Worm (Caenorhabditis elegans) whole organism, L2 larva: ENCODE measurements around the gene oma-1.

Experiments
- ZK546.5 ChIP-seq: sonication (generic microtip); optimal IDR thresholded peaks from 2 replicates; lab custom pipeline; 2017; ENCODE audit warnings: missing biosample characterization, missing genetic modification characterization
- ceh-82 ChIP-seq: fragments of 150-350 bp; optimal IDR thresholded peaks from 2 replicates; lab custom pipeline; 2014; ENCODE audit warnings: missing biosample characterization, missing genetic modification characterization
- nhr-10 ChIP-seq: sonication (generic microtip); optimal IDR thresholded peaks from 2 replicates; lab custom pipeline; 2017; ENCODE audit warnings: missing biosample characterization, missing genetic modification characterization
- nhr-11 ChIP-seq: fragments of 150-350 bp; optimal IDR thresholded peaks from 2 replicates; lab custom pipeline; 2014; ENCODE audit warnings: missing biosample characterization, missing genetic modification characterization
- nhr-12 ChIP-seq: fragments of 150-350 bp; optimal IDR thresholded peaks from 2 replicates; lab custom pipeline; 2014; ENCODE audit warnings: missing biosample characterization, missing genetic modification characterization
- nhr-23 ChIP-seq: fragments of 150-350 bp; optimal IDR thresholded peaks from 2 replicates; lab custom pipeline; 2014; ENCODE audit warnings: missing biosample characterization, missing genetic modification reagents, missing genetic modification characterization
- nhr-25 ChIP-seq: fragments of 150-350 bp; sonication (generic microtip); optimal IDR thresholded peaks from 3 replicates; lab custom pipeline; 2014; ENCODE audit warnings: missing biosample characterization, missing genetic modification characterization
- skn-1 ChIP-seq: sonication (generic microtip); optimal IDR thresholded peaks from 2 replicates; lab custom pipeline; 2017; ENCODE audit warnings: missing biosample characterization, missing genetic modification characterization
- snpc-4 ChIP-seq: fragments of 150-350 bp; optimal IDR thresholded peaks from 2 replicates; lab custom pipeline; 2014; ENCODE audit warnings: missing biosample characterization, missing genetic modification characterization
- unc-62 ChIP-seq: fragments of 150-350 bp; optimal IDR thresholded peaks from 2 replicates; lab custom pipeline; 2014; ENCODE audit warnings: missing biosample characterization, missing genetic modification reagents, missing genetic modification characterization

DNA sequence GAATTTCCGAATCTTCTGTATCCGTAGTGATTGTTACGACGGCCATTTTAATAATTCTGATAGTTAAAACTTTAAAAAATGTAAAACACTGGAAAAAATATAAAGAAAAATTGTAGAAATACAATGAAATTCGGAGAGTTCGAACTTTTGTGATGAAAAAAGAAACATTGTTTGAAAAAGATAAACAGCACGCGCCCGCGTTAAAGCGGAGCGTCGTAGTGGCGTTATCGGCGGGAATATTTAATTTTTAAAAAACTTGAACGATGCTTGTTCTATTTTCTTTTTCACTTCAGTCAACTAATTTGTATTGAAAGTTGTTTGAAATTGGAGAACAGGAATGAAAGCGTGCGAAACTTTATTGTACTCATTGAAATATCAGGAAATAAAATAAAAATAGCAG, 19.2 kb upstream of the oma-1 start, which contains the start of gene npp-23:
- TF ChIP-seq skn-1 (no peak), unc-62 (GFP tag; lab: Kevin White, UChicago) (no peak), nhr-23 (tag; lab: Kevin White, UChicago) (no peak), nhr-25 (tag; lab: Kevin White, UChicago) (no peak), nhr-12 (no peak), snpc-4 (peak; percentile 12), ZK546.5 (tag; lab: Kevin White, UChicago) (no peak), nhr-10 (tag; lab: Kevin White, UChicago) (no peak), nhr-11 (no peak), ceh-82 (no peak)
